Worm (Caenorhabditis elegans) whole organism, young adult: ENCODE data around the gene nhr-38.

ENCODE experiments used
- B0336.3 ChIP-seq: fragments of 200-800 bp; sonication (Bioruptor generic); IDR thresholded peaks from 2 replicates; pipeline ENCODE4 v1.3.6; 2022; ENCODE audit warnings: missing genetic modification characterization, missing compliant biosample characterization
- F39B2.1 ChIP-seq: fragments of 200-800 bp; sonication (Bioruptor generic); IDR thresholded peaks from 2 replicates; pipeline ENCODE4 v1.3.6; 2022; ENCODE audit warnings: missing genetic modification reagents, missing genetic modification characterization, missing compliant biosample characterization
- F49E8.2 ChIP-seq: sonication (generic microtip); optimal IDR thresholded peaks from 3 replicates; lab custom pipeline; 2017; ENCODE audit warnings: missing genetic modification characterization, mild to moderate bottlenecking, missing compliant biosample characterization, antibody characterized with exemption, moderate library complexity; ENCODE audit not compliant: insufficient read depth
- F57C9.4 ChIP-seq: sonication (generic microtip); optimal IDR thresholded peaks from 2 replicates; lab custom pipeline; 2017; ENCODE audit warnings: mild to moderate bottlenecking, missing genetic modification characterization, missing compliant biosample characterization
- K11D2.4 ChIP-seq: fragments of 200-800 bp; sonication (Bioruptor generic); IDR thresholded peaks from 2 replicates; pipeline ENCODE4 v1.3.6; 2022; ENCODE audit warnings: missing genetic modification reagents, missing genetic modification characterization, missing compliant biosample characterization
- T26A5.8 ChIP-seq: sonication (generic microtip); optimal IDR thresholded peaks from 2 replicates; lab custom pipeline; 2016; ENCODE audit warnings: missing genetic modification characterization, missing compliant biosample characterization
- aptf-2 ChIP-seq: fragments of 200-800 bp; sonication (Bioruptor generic); conservative IDR thresholded peaks from 2 replicates; pipeline ENCODE4 v1.3.6; 2022; ENCODE audit warnings: missing genetic modification reagents, missing genetic modification characterization, missing compliant biosample characterization
- athp-1 ChIP-seq: sonication (generic microtip); optimal IDR thresholded peaks from 2 replicates; lab custom pipeline; 2017; ENCODE audit warnings: mild to moderate bottlenecking, missing genetic modification characterization, missing compliant biosample characterization
- attf-6 ChIP-seq: fragments of 200-800 bp; sonication (Bioruptor generic); IDR thresholded peaks from 2 replicates; pipeline ENCODE4 v1.3.6; 2022; ENCODE audit warnings: missing genetic modification reagents, missing genetic modification characterization, missing compliant biosample characterization
- bed-2 ChIP-seq: fragments of 200-800 bp; sonication (Bioruptor generic); IDR thresholded peaks from 2 replicates; pipeline ENCODE4 v1.3.6; 2022; ENCODE audit warnings: missing genetic modification reagents, missing genetic modification characterization, missing compliant biosample characterization
- ccch-3 ChIP-seq: fragments of 200-800 bp; sonication (Bioruptor generic); optimal IDR thresholded peaks from 2 replicates; lab custom pipeline; 2018; ENCODE audit warnings: mild to moderate bottlenecking, missing genetic modification characterization, missing compliant biosample characterization
- cebp-2 ChIP-seq: fragments of 200-800 bp; sonication (Bioruptor generic); IDR thresholded peaks from 2 replicates; pipeline ENCODE4 v1.3.6; 2022; ENCODE audit warnings: missing genetic modification characterization, missing compliant biosample characterization
- ceh-100 ChIP-seq: fragments of 200-800 bp; sonication (Bioruptor generic); IDR thresholded peaks from 2 replicates; pipeline ENCODE4 v1.3.6; 2022; ENCODE audit warnings: missing genetic modification reagents, missing genetic modification characterization, missing compliant biosample characterization
- ceh-27 ChIP-seq: fragments of 200-800 bp; sonication (Bioruptor generic); optimal IDR thresholded peaks from 2 replicates; lab custom pipeline; 2018; ENCODE audit warnings: mild to moderate bottlenecking, missing genetic modification characterization, moderate library complexity, missing compliant biosample characterization
- die-1 ChIP-seq: sonication (generic microtip); optimal IDR thresholded peaks from 2 replicates; lab custom pipeline; 2016; ENCODE audit warnings: missing genotype, mild to moderate bottlenecking, missing genetic modification characterization, missing compliant biosample characterization
- efl-1 ChIP-seq: fragments of 150-350 bp; optimal IDR thresholded peaks from 2 replicates; lab custom pipeline; 2014; ENCODE audit warnings: missing biosample characterization, missing genetic modification reagents, missing genetic modification characterization
- egl-44 ChIP-seq: fragments of 200-800 bp; sonication (Bioruptor generic); IDR thresholded peaks from 2 replicates; pipeline ENCODE4 v1.3.6; 2022; ENCODE audit warnings: missing genetic modification reagents, missing genetic modification characterization, missing compliant biosample characterization
- egrh-3 ChIP-seq: fragments of 200-800 bp; sonication (Bioruptor generic); IDR thresholded peaks from 2 replicates; pipeline ENCODE4 v1.3.6; 2022; ENCODE audit warnings: missing genetic modification reagents, missing genetic modification characterization, missing compliant biosample characterization
- ekl-4 ChIP-seq: fragments of 200-800 bp; sonication (Bioruptor generic); IDR thresholded peaks from 2 replicates; pipeline ENCODE4 v1.3.6; 2022; ENCODE audit warnings: missing genetic modification reagents, missing genetic modification characterization, missing compliant biosample characterization
- fkh-3 ChIP-seq: sonication (generic microtip); optimal IDR thresholded peaks from 2 replicates; lab custom pipeline; 2016; ENCODE audit warnings: mild to moderate bottlenecking, missing genetic modification characterization, missing compliant biosample characterization
- him-1 ChIP-seq: sonication (generic microtip); optimal IDR thresholded peaks from 2 replicates; lab custom pipeline; 2016; ENCODE audit warnings: missing genotype, missing genetic modification reagents, missing genetic modification characterization, missing compliant biosample characterization
- hlh-12 ChIP-seq: sonication (generic microtip); optimal IDR thresholded peaks from 2 replicates; lab custom pipeline; 2016; ENCODE audit warnings: missing genetic modification characterization, missing compliant biosample characterization
- let-526 ChIP-seq: fragments of 200-800 bp; sonication (Bioruptor generic); IDR thresholded peaks from 2 replicates; pipeline ENCODE4 v1.3.6; 2022; ENCODE audit warnings: missing genetic modification reagents, missing genetic modification characterization, missing compliant biosample characterization
- lin-26 ChIP-seq: fragments of 200-800 bp; sonication (Bioruptor generic); IDR thresholded peaks from 2 replicates; pipeline ENCODE4 v1.3.6; 2022; ENCODE audit warnings: missing genetic modification reagents, missing genetic modification characterization, missing compliant biosample characterization
- lsl-1 ChIP-seq: fragments of 200-800 bp; sonication (Bioruptor generic); optimal IDR thresholded peaks from 2 replicates; lab custom pipeline; 2018; ENCODE audit warnings: mild to moderate bottlenecking, missing genetic modification characterization, moderate library complexity, missing compliant biosample characterization
- madf-3 ChIP-seq: fragments of 200-800 bp; sonication (Bioruptor generic); IDR thresholded peaks from 2 replicates; pipeline ENCODE4 v1.3.6; 2022; ENCODE audit warnings: missing genetic modification reagents, missing genetic modification characterization, missing compliant biosample characterization
- mcd-1 ChIP-seq: fragments of 200-800 bp; sonication (Bioruptor generic); IDR thresholded peaks from 2 replicates; pipeline ENCODE4 v1.3.6; 2022; ENCODE audit warnings: missing genetic modification reagents, missing genetic modification characterization, missing compliant biosample characterization
- nhr-179 ChIP-seq: sonication (generic microtip); optimal IDR thresholded peaks from 2 replicates; lab custom pipeline; 2016; ENCODE audit warnings: mild to moderate bottlenecking, missing genetic modification characterization, missing compliant biosample characterization
- rcor-1 ChIP-seq: fragments of 200-800 bp; sonication (Bioruptor generic); IDR thresholded peaks from 2 replicates; pipeline ENCODE4 v1.3.6; 2022; ENCODE audit warnings: missing genetic modification reagents, missing genetic modification characterization, missing compliant biosample characterization
- rec-8 ChIP-seq, 2 experiments: sonication (generic microtip); optimal IDR thresholded peaks; 2 replicates each; lab custom pipeline; 2016; ENCODE audit warnings: mild to moderate bottlenecking in 2 of 2, missing genetic modification characterization in 2 of 2, missing genetic modification reagents in 2 of 2, missing genotype in 2 of 2, missing biosample characterization in 1 of 2, missing compliant biosample characterization in 1 of 2, moderate library complexity in 1 of 2
- snpc-1.1 ChIP-seq: sonication (generic microtip); optimal IDR thresholded peaks from 2 replicates; lab custom pipeline; 2017; ENCODE audit warnings: missing genetic modification characterization, mild to moderate bottlenecking, missing compliant biosample characterization, antibody characterized with exemption, moderate library complexity, missing genotype, missing genetic modification reagents; ENCODE audit not compliant: insufficient read depth
- snpc-4 ChIP-seq, 5 experiments: fragments of 150-350 bp in 1 of 5; sonication (generic microtip) in 4 of 5; optimal IDR thresholded peaks; 2 replicates each; lab custom pipeline; 2014 to 2018; ENCODE audit warnings: missing genetic modification characterization in 5 of 5, missing biosample characterization in 3 of 5, antibody characterized with exemption in 2 of 5, mild to moderate bottlenecking in 2 of 5, missing compliant biosample characterization in 2 of 5, missing genotype in 2 of 5, moderate library complexity in 2 of 5, missing genetic modification reagents in 1 of 5
- sptf-2 ChIP-seq: fragments of 200-800 bp; sonication (Bioruptor generic); optimal IDR thresholded peaks from 2 replicates; lab custom pipeline; 2018; ENCODE audit warnings: mild to moderate bottlenecking, missing genetic modification characterization, missing compliant biosample characterization
- tbx-9 ChIP-seq: sonication (generic microtip); optimal IDR thresholded peaks from 2 replicates; lab custom pipeline; 2016; ENCODE audit warnings: borderline replicate concordance, missing genetic modification characterization, inconsistent platforms, missing compliant biosample characterization
- tlf-1 ChIP-seq: fragments of 200-800 bp; sonication (Bioruptor generic); optimal IDR thresholded peaks from 2 replicates; lab custom pipeline; 2018; ENCODE audit warnings: mild to moderate bottlenecking, missing genetic modification characterization, missing compliant biosample characterization
- unc-62 ChIP-seq: fragments of 150-350 bp; optimal IDR thresholded peaks from 2 replicates; lab custom pipeline; 2014; ENCODE audit warnings: missing biosample characterization, missing genetic modification reagents, missing genetic modification characterization
- zim-3 ChIP-seq: sonication (generic microtip); optimal IDR thresholded peaks from 2 replicates; lab custom pipeline; 2017; ENCODE audit warnings: mild to moderate bottlenecking, missing genetic modification characterization, moderate library complexity, missing compliant biosample characterization
- ztf-28 ChIP-seq: fragments of 200-800 bp; sonication (Bioruptor generic); IDR thresholded peaks from 2 replicates; pipeline ENCODE4 v1.3.6; 2022; ENCODE audit warnings: missing genetic modification reagents, missing genetic modification characterization, missing compliant biosample characterization

Gene nhr-38

DNA sequence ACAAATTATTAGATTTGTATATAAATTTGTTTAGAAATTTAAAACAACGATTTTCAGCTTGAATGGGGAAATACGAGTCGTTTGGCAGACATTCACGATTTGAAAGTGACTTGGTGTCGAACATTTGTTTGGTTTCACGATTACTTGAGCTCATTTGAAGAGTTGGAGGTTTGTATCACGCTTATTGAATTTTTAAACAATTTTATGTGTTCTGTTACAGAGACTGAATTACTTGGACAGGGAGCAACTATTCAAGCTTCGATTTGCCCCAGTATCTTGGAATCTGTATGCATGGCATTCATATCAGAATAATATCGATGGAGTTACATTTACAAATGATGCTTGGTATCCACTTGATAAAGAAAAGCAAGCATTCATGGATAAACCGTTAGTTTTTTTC, 17.2 kb downstream of the nhr-38 start:
- TF ChIP-seq attf-6 (GFP tag; lab: Robert Waterston, UW) (no peak), ztf-28 (GFP tag; lab: Robert Waterston, UW) (no peak), tlf-1 (GFP tag; lab: Kevin White, UChicago) (no peak), nhr-179 (no peak), athp-1 (no peak), T26A5.8 (no peak), snpc-1.1 (tag; lab: Kevin White, UChicago) (no peak), F39B2.1 (GFP tag; lab: Robert Waterston, UW) (no peak), cebp-2 (no peak), bed-2 (no peak), die-1 (tag; lab: Kevin White, UChicago) (no peak), hlh-12 (no peak), lin-26 (no peak), zim-3 (tag; lab: Kevin White, UChicago) (no peak)
- TF ChIP-seq, all 124 proteins: peak for 0

DNA sequence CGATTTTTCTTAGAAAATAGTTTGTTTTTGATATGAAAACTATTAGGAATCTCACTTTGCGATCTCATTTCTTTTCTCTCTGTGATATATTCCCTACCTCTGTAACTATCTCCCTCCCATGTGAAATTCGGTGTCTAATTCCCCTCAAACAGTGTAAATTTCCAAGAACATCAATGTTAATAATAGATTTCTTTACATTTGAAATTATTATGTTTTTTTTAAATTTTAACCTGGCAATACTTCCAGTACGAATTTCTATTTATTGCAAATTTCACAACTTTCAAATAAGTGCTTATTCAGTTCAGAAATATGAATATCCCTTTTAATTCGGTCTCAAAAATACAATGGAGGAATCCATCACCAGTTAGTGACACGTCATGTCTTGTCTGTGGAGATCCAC, 18.4 kb downstream of the nhr-38 start, which contains the start of gene nhr-100:
Gene nhr-100, plus strand, starts transcription at position 301 of the 400 bp plus-strand sequence.
- TF ChIP-seq tlf-1 (GFP tag; lab: Kevin White, UChicago) (no peak), ekl-4 (no peak), aptf-2 (GFP tag; lab: Robert Waterston, UW) (no peak), lsl-1 (GFP tag; lab: Kevin White, UChicago) (no peak), fkh-3 (tag; lab: Kevin White, UChicago) (no peak), egl-44 (no peak), ceh-27 (no peak), efl-1 (no peak), madf-3 (GFP tag; lab: Robert Waterston, UW) (no peak), rcor-1 (no peak), unc-62 (GFP tag; lab: Kevin White, UChicago) (no peak), ccch-3 (GFP tag; lab: Kevin White, UChicago) (no peak), rec-8 (tag; optimal IDR thresholded peaks at IDR 0.05; lab: Kevin White, UChicago) (no peak), tbx-9 (tag; lab: Kevin White, UChicago) (no peak)

DNA sequence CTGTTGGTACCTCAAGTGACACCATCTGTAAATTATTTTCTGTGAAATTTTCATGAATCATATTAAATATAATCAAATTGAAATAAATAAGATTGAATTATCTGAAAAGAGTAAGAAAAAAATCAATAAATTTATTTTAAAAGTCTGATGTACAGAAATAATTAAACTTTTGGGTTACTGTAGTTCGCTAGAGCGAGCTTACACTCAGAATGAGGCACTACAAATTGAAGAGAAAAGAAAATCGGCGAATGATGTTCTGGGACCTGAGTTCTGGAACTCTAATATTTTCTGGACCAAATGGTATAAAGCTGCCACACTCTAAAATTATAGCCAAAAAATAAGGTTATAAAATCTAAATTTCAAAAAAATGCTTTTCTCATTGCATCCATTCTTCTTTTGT, 23.9 kb downstream of the nhr-38 start:
- peak; percentile 9 for TF ChIP-seq him-1
- TF ChIP-seq F49E8.2 (tag; lab: Kevin White, UChicago), result no peak
- no peak for TF ChIP-seq B0336.3 (GFP tag; lab: Robert Waterston, UW)
- TF ChIP-seq let-526, result no peak
- TF ChIP-seq lin-26, result no peak
- no peak for TF ChIP-seq ccch-3 (GFP tag; lab: Kevin White, UChicago)
- TF ChIP-seq K11D2.4 (GFP tag; lab: Robert Waterston, UW), result no peak
- peak; percentile 64 for TF ChIP-seq ceh-100 (GFP tag; lab: Robert Waterston, UW)
- no peak for TF ChIP-seq ceh-27
- TF ChIP-seq egrh-3, result no peak
- TF ChIP-seq mcd-1, result 0 out of 2 replicates have a peak, but pooled peaks have one; percentile 26
- no peak for TF ChIP-seq sptf-2 (GFP tag; lab: Kevin White, UChicago)
- no peak for TF ChIP-seq snpc-4 (GFP tag; optimal IDR thresholded peaks at IDR 0.05; lab: Kevin White, UChicago)
- TF ChIP-seq snpc-4 (tag; optimal IDR thresholded peaks at IDR 0.05; lab: Kevin White, UChicago), result peak in 1 of 4 experiments; percentile 7
- peak; percentile 84 for TF ChIP-seq lsl-1 (GFP tag; lab: Kevin White, UChicago)
- TF ChIP-seq F57C9.4 (tag; lab: Kevin White, UChicago), result no peak
- no peak for TF ChIP-seq zim-3 (tag; lab: Kevin White, UChicago)
- TF ChIP-seq, all 124 proteins: peak for 5
